Worm (Caenorhabditis elegans) whole organism, L2 larva: ENCODE data around the gene Y46E12A.3.

Experiments
- R02D3.7 ChIP-seq: fragments of 150-350 bp; optimal IDR thresholded peaks from 2 replicates; lab custom pipeline; 2014; ENCODE audit warnings: missing biosample characterization, missing genetic modification characterization
- aly-2 ChIP-seq: fragments of 150-350 bp; optimal IDR thresholded peaks from 2 replicates; lab custom pipeline; 2014; ENCODE audit warnings: missing biosample characterization, missing genetic modification characterization
- egl-27 ChIP-seq: sonication (generic microtip); optimal IDR thresholded peaks from 3 replicates; lab custom pipeline; 2017; ENCODE audit warnings: missing biosample characterization, missing genetic modification reagents, missing genetic modification characterization
- fos-1 ChIP-seq: fragments of 150-350 bp; optimal IDR thresholded peaks from 2 replicates; lab custom pipeline; 2014; ENCODE audit warnings: missing biosample characterization, missing genetic modification characterization
- lin-13 ChIP-seq: fragments of 150-350 bp; optimal IDR thresholded peaks from 2 replicates; lab custom pipeline; 2014; ENCODE audit warnings: missing biosample characterization, missing genetic modification reagents, missing genetic modification characterization
- lsy-2 ChIP-seq, 2 experiments: fragments of 150-350 bp in 1 of 2; sonication (generic microtip) in 1 of 2; optimal IDR thresholded peaks; 2 replicates each; lab custom pipeline; 2014 to 2017; ENCODE audit warnings: missing biosample characterization in 2 of 2, missing genetic modification characterization in 2 of 2
- mab-5 ChIP-seq: fragments of 150-350 bp; optimal IDR thresholded peaks from 2 replicates; lab custom pipeline; 2014; ENCODE audit warnings: missing biosample characterization, missing genetic modification characterization
- mdl-1 ChIP-seq, 2 experiments: fragments of 150-350 bp in 1 of 2; sonication (generic microtip) in 1 of 2; optimal IDR thresholded peaks; 2 replicates each; lab custom pipeline; 2017; ENCODE audit warnings: missing biosample characterization in 2 of 2, missing genetic modification characterization in 2 of 2
- nhr-12 ChIP-seq: fragments of 150-350 bp; optimal IDR thresholded peaks from 2 replicates; lab custom pipeline; 2014; ENCODE audit warnings: missing biosample characterization, missing genetic modification characterization
- nhr-237 ChIP-seq: fragments of 150-350 bp; optimal IDR thresholded peaks from 2 replicates; lab custom pipeline; 2014; ENCODE audit warnings: missing biosample characterization, missing genetic modification characterization
- nhr-25 ChIP-seq: fragments of 150-350 bp; sonication (generic microtip); optimal IDR thresholded peaks from 3 replicates; lab custom pipeline; 2014; ENCODE audit warnings: missing biosample characterization, missing genetic modification characterization
- sma-3 ChIP-seq: sonication (generic microtip); optimal IDR thresholded peaks from 2 replicates; lab custom pipeline; 2016; ENCODE audit warnings: missing genetic modification reagents, missing genetic modification characterization, missing compliant biosample characterization
- snpc-4 ChIP-seq: fragments of 150-350 bp; optimal IDR thresholded peaks from 2 replicates; lab custom pipeline; 2014; ENCODE audit warnings: missing biosample characterization, missing genetic modification characterization
- unc-62 ChIP-seq: fragments of 150-350 bp; optimal IDR thresholded peaks from 2 replicates; lab custom pipeline; 2014; ENCODE audit warnings: missing biosample characterization, missing genetic modification reagents, missing genetic modification characterization

- no peak for TF ChIP-seq snpc-4 (tag; lab: Kevin White, UChicago)
- TF ChIP-seq sma-3, result no peak
- TF ChIP-seq nhr-12 (tag; lab: Kevin White, UChicago), result no peak
- TF ChIP-seq aly-2 (tag; lab: Kevin White, UChicago), result no peak
- no peak for TF ChIP-seq unc-62 (GFP tag; lab: Kevin White, UChicago)
- TF ChIP-seq nhr-237 (tag; lab: Kevin White, UChicago), result no peak
- no peak for TF ChIP-seq egl-27
- no peak for TF ChIP-seq nhr-25 (tag; lab: Kevin White, UChicago)
- TF ChIP-seq mdl-1 (tag; optimal IDR thresholded peaks at IDR 0.05; lab: Kevin White, UChicago), result no peak
- TF ChIP-seq fos-1 (tag; lab: Kevin White, UChicago), result no peak
- TF ChIP-seq lsy-2 (tag; optimal IDR thresholded peaks at IDR 0.05; lab: Kevin White, UChicago), result no peak
- no peak for TF ChIP-seq mab-5 (tag; lab: Kevin White, UChicago)
- TF ChIP-seq lin-13 (GFP tag; lab: Kevin White, UChicago), result no peak
- no peak for TF ChIP-seq R02D3.7
Measured at ce11 chrIII:1744486-1744885, 10.3 kb downstream of the Y46E12A.3 start.
